Worm (Caenorhabditis elegans) whole organism, late embryonic: ENCODE measurements around the gene F43C11.6.

Experiments used
- K09A11.1 ChIP-seq: sonication (generic microtip); optimal IDR thresholded peaks from 2 replicates; lab custom pipeline; 2017; ENCODE audit warnings: antibody characterized with exemption, mild to moderate bottlenecking, missing genetic modification characterization, missing compliant biosample characterization; ENCODE audit not compliant: insufficient read depth
- T23F11.4 ChIP-seq: fragments of 200-800 bp; sonication (Bioruptor generic); optimal IDR thresholded peaks from 2 replicates; lab custom pipeline; 2018; ENCODE audit warnings: mild to moderate bottlenecking, missing genetic modification characterization, missing compliant biosample characterization
- ama-1 ChIP-seq: fragments of 150-350 bp; optimal IDR thresholded peaks from 2 replicates; lab custom pipeline; 2014
- ceh-30 ChIP-seq: fragments of 150-350 bp; optimal IDR thresholded peaks from 2 replicates; lab custom pipeline; 2014; ENCODE audit warnings: missing biosample characterization, missing genetic modification characterization
- ceh-45 ChIP-seq: fragments of 200-800 bp; sonication (Bioruptor generic); IDR thresholded peaks from 2 replicates; pipeline ENCODE4 v1.3.6; 2022; ENCODE audit warnings: missing genetic modification reagents, missing genetic modification characterization, missing compliant biosample characterization
- dve-1 ChIP-seq: sonication (generic microtip); optimal IDR thresholded peaks from 2 replicates; lab custom pipeline; 2017; ENCODE audit warnings: antibody characterized with exemption, mild to moderate bottlenecking, missing genetic modification characterization, missing compliant biosample characterization
- elt-2 ChIP-seq: sonication (generic microtip); optimal IDR thresholded peaks from 2 replicates; lab custom pipeline; 2016; ENCODE audit warnings: missing genetic modification reagents, missing genetic modification characterization, missing compliant biosample characterization
- fkh-10 ChIP-seq: fragments of 150-350 bp; optimal IDR thresholded peaks from 2 replicates; lab custom pipeline; 2014; ENCODE audit warnings: missing biosample characterization, missing genetic modification reagents, missing genetic modification characterization
- lin-11 ChIP-seq: fragments of 200-800 bp; sonication (Bioruptor generic); optimal IDR thresholded peaks from 2 replicates; lab custom pipeline; 2018; ENCODE audit warnings: mild to moderate bottlenecking, missing genetic modification characterization, missing compliant biosample characterization
- pax-1 ChIP-seq: fragments of 150-350 bp; optimal IDR thresholded peaks from 2 replicates; lab custom pipeline; 2014; ENCODE audit warnings: missing biosample characterization, missing genetic modification characterization
- pha-4 ChIP-seq: fragments of 150-350 bp; optimal IDR thresholded peaks from 2 replicates; lab custom pipeline; 2018; ENCODE audit warnings: missing biosample characterization, missing genetic modification reagents, missing genetic modification characterization
- pqm-1 ChIP-seq: sonication (generic microtip); optimal IDR thresholded peaks from 2 replicates; lab custom pipeline; 2016; ENCODE audit warnings: missing genetic modification characterization, missing compliant biosample characterization

ce11 chrII:2354476-2354875 lies 12.2 kb downstream of the F43C11.6 start, which contains the start of gene F43C11.2:
- TF ChIP-seq elt-2 (tag; lab: Kevin White, UChicago) (no peak), pqm-1 (tag; lab: Kevin White, UChicago) (no peak), ama-1 (lab: Kevin White, UChicago) (no peak), fkh-10 (GFP tag; lab: Kevin White, UChicago) (no peak), lin-11 (tag; lab: Kevin White, UChicago) (no peak), pha-4 (no peak), K09A11.1 (tag; lab: Kevin White, UChicago) (no peak), T23F11.4 (GFP tag; lab: Kevin White, UChicago) (no peak), ceh-30 (tag; lab: Kevin White, UChicago) (no peak), ceh-45 (GFP tag; lab: Robert Waterston, UW) (no peak), pax-1 (tag; lab: Kevin White, UChicago) (no peak), dve-1 (no peak)
